Worm (Caenorhabditis elegans): ENCODE data around the gene C32D5.10.

C32D5.10 gene

DNA sequence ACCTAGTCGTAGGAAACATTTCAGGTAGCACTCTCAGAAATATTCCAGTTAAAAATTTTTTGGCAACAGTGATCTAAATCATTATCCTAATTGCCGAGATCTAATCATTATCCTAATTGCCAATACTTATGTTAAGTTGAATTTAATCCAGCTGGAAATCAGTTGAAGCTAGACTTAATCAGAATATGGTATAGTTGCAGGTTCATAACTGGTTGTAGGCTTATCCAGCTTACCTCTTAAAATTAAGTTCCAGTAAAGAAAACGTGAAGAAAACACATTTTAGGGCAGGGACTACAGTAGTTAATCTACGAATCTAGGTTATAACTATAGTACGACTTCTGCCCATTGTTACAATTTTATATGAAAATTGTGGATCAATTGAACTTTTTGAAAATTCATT is 24.9 kb upstream of the C32D5.10 start:
- peak; percentile 93 for TF ChIP-seq aha-1 (tag)
- no peak for TF ChIP-seq unc-39 (tag; optimal IDR thresholded peaks at IDR 0.05)

DNA sequence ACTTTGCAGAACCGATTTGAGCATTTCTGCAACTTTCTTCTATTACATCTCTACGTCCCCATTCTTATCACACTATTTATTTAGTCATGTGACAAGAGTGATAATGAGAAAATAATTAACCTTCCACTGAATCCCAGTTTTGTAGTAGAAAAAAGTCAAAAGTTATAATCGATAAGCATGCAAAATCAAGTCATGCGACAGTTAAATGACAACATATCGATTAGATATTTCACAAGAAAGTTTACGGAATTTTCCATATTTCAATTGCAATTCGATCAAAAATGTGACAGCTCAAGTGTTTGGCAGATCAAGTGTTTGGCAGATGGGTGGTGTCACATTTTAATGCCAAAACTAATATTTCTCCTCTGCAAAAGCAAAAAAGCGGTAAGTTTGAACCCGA is 22.9 kb upstream of the C32D5.10 start:
- TF ChIP-seq egl-27 (tag; optimal IDR thresholded peaks at IDR 0.05): no peak
- peak; percentile 40 for TF ChIP-seq nhr-28 (tag; optimal IDR thresholded peaks at IDR 0.05)
- no peak for TF ChIP-seq fkh-10 (GFP tag; optimal IDR thresholded peaks at IDR 0.05)
- TF ChIP-seq madf-5 (GFP tag; IDR thresholded peaks at IDR 0.05): no peak
- peak; percentile 73 for TF ChIP-seq hlh-30 (tag; optimal IDR thresholded peaks at IDR 0.05; ENCODE audit: insufficient read depth)
- TF ChIP-seq nhr-48 (tag; optimal IDR thresholded peaks at IDR 0.05): peak; percentile 49
- peak; percentile 72 for TF ChIP-seq dve-1 (tag; optimal IDR thresholded peaks at IDR 0.05; ENCODE audit: insufficient read depth)
- TF ChIP-seq lin-38 (GFP tag; IDR thresholded peaks at IDR 0.05): peak; percentile 31
- TF ChIP-seq hif-1 (tag; optimal IDR thresholded peaks at IDR 0.05): no peak
- peak; percentile 38 for TF ChIP-seq hlh-11 (tag; optimal IDR thresholded peaks at IDR 0.05)
- TF ChIP-seq daf-16 (GFP tag; optimal IDR thresholded peaks at IDR 0.05): no peak
- TF ChIP-seq daf-16 (tag; optimal IDR thresholded peaks at IDR 0.05): peak; percentile 52
- peak; percentile 65 for TF ChIP-seq dmd-6 (GFP tag; IDR thresholded peaks at IDR 0.05)
- TF ChIP-seq T20F7.1 (GFP tag; optimal IDR thresholded peaks at IDR 0.05): peak; percentile 62

DNA sequence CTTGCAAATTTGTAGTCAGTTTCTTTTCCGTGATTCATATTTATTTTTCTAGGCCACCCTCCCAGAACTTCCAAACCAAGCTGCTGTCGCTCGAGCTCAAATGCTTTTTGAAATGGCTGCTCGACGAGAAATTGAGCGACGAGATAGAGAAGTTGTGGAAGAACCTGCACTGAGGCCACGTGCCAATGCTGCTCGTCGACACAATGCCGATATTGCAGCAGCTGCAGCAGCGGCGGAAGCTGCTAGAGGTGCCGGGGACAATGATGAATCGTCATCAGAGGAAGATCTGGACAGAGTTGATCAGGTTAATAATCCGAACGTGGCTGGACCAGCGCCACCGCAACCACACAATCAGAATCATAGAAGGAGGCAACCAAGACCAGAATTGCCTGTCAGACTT is 21.6 kb upstream of the C32D5.10 start:
- TF ChIP-seq pha-4 (GFP tag; IDR thresholded peaks at IDR 0.05) (0 out of 2 replicates have a peak, but pooled peaks have one; percentile 8), pha-4 (tag; optimal IDR thresholded peaks at IDR 0.05) (no peak), tra-1 (GFP tag; IDR thresholded peaks at IDR 0.05) (no peak), set-16 (GFP tag; IDR thresholded peaks at IDR 0.05) (peak; percentile 56), attf-4 (tag; optimal IDR thresholded peaks at IDR 0.05) (no peak)

DNA sequence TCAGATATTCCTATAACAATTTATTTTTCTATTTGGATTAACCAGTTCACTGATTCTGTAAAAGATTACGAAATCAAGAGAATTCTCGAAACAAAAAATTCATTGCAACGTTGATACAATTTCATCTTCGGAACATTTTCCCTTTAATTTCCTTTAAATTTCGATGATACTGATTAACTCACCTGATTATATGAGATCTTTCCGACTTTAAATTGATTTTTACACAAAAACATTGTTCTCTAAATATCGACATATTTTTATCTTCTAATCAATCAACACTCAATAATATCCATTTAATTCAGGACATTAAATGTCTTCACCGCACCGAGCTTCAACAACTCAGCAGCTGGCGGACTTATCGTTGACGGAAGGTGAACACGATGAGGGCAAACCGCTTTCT is 19.2 kb upstream of the C32D5.10 start, which contains the start of gene lin-23:
Gene lin-23 (plus strand): TSS at position 301 of the 400 bp plus-strand sequence.
- TF ChIP-seq unc-62 (GFP tag; optimal IDR thresholded peaks at IDR 0.05 in 1 of 2) (peak in 1 of 2 experiments; percentile 70), unc-62 (tag; optimal IDR thresholded peaks at IDR 0.05) (no peak), mxl-2 (GFP tag; conservative IDR thresholded peaks at IDR 0.05) (no peak)

DNA sequence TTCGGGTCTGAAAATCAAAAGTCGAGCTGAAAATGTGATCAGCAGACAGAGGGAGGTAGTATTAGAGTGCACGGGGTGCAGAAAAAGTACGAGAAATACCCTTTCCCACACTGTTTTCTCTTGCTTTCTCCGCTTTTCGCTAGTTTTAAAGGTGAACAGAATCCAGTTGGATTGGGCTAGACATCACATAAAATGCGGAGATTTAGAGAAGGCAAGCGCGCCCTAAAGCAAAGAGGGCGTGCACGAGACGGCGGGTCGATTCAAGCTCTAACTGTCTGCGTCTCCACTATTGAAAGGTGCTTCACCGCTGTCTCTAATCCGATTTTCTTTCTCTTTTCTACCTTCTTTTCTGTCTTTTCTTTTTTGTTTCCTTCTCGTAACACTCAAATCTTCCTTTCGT is 18.3 kb upstream of the C32D5.10 start:
- TF ChIP-seq lin-39 (tag; optimal IDR thresholded peaks at IDR 0.05) (no peak), unc-39 (tag; optimal IDR thresholded peaks at IDR 0.05) (no peak), zip-2 (tag; optimal IDR thresholded peaks at IDR 0.05) (no peak), madf-9 (GFP tag; conservative IDR thresholded peaks at IDR 0.05) (peak; percentile 39; the same call in 1 of the 2 replicates), pha-4 (GFP tag; IDR thresholded peaks at IDR 0.05) (peak; percentile 69), pha-4 (tag; optimal IDR thresholded peaks at IDR 0.05) (no peak), D1046.2 (GFP tag; IDR thresholded peaks at IDR 0.05) (0 out of 2 replicates have a peak, but pooled peaks have one; percentile 38), spr-3 (GFP tag; optimal IDR thresholded peaks at IDR 0.05) (peak; percentile 24), mdt-29 (GFP tag; IDR thresholded peaks at IDR 0.05) (no peak), daf-12 (tag; optimal IDR thresholded peaks at IDR 0.05) (no peak), vab-7 (GFP tag; IDR thresholded peaks at IDR 0.05) (no peak), attf-4 (tag; optimal IDR thresholded peaks at IDR 0.05) (peak; percentile 31), ceh-28 (tag; optimal IDR thresholded peaks at IDR 0.05) (peak; percentile 16), daf-16 (GFP tag; optimal IDR thresholded peaks at IDR 0.05) (no peak), daf-16 (tag; optimal IDR thresholded peaks at IDR 0.05) (peak; percentile 37), set-16 (GFP tag; IDR thresholded peaks at IDR 0.05) (peak; percentile 54), nhr-111 (GFP tag; optimal IDR thresholded peaks at IDR 0.05) (no peak), unc-62 (GFP tag; optimal IDR thresholded peaks at IDR 0.05 in 1 of 2) (peak in 1 of 2 experiments; percentile 56), unc-62 (tag; optimal IDR thresholded peaks at IDR 0.05) (no peak), Y75B8A.6 (GFP tag; IDR thresholded peaks at IDR 0.05) (no peak), ceh-32 (tag; optimal IDR thresholded peaks at IDR 0.05; ENCODE audit: poor library complexity) (no peak), dmd-9 (GFP tag; IDR thresholded peaks at IDR 0.05) (no peak), sdz-12 (GFP tag; optimal IDR thresholded peaks at IDR 0.05) (no peak), ztf-7 (tag; optimal IDR thresholded peaks at IDR 0.05) (peak; percentile 36), lim-7 (GFP tag; IDR thresholded peaks at IDR 0.05) (no peak), R02D3.7 (tag; optimal IDR thresholded peaks at IDR 0.05) (no peak), snpc-1.2 (GFP tag; IDR thresholded peaks at IDR 0.05) (peak; percentile 21; the same call in 1 of the 2 replicates), nhr-41 (GFP tag; IDR thresholded peaks at IDR 0.05) (peak; percentile 31; the same call in 1 of the 2 replicates), ama-1 (optimal IDR thresholded peaks at IDR 0.05) (no peak)
